Fruit fly (Drosophila melanogaster): ENCODE measurements around the gene PDZ-GEF.

PDZ-GEF gene

DNA sequence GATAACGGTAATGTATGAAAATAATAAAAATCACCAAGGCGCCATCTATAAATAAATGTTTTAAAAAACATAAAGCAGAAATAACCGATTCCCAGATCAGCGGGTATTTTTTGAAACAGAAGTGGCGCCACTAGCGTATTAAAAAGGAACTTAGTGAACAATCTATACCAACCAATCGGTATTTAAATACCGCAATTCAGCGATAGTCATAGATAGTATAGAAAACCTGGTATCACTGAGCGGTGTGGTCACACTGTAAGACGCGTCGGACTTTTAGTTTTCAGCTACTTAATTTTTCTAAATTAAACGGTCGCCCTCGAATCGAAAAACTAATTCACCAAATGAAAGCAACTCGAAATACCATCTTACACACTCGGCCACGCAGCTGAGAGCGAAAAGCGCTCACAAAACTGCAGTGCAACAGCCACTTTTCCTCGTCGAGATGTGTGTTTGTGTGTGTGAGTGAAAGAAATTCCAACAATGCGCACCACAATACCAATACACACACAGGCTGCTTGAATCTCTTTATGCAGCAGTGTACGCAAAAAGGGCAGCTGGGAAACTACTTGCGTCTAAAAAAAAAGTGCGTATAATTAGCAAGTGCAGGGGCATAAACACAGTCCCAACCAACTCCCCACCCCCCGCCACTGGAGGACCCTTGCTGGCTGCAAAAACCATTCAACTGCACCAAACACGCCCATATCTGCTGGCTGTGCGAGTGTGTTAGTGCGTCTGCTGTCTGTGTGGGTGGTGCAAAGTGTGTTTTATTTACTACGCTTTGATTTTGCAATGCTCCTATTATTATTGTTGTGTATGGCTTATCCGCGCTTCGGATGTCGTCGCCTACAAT, at the start of gene PDZ-GEF (continued):
- TF ChIP-seq CG14014 (GFP tag; IDR thresholded peaks at IDR 0.05) = peak; percentile 47; the same call in 1 of the 2 replicates
- TF ChIP-seq ham (GFP tag; IDR thresholded peaks at IDR 0.05) = no peak
- TF ChIP-seq ranshi (GFP tag; IDR thresholded peaks at IDR 0.05) = no peak
- TF ChIP-seq fd102C (GFP tag; optimal IDR thresholded peaks at IDR 0.05) = peak; percentile 15
- peak; percentile 49 for TF ChIP-seq caup (GFP tag; optimal IDR thresholded peaks at IDR 0.05; ENCODE audit: severe bottlenecking)
- TF ChIP-seq Mrtf (GFP tag; IDR thresholded peaks at IDR 0.05) = no peak
- TF ChIP-seq Nf-YC (tag; optimal IDR thresholded peaks at IDR 0.05) = no peak
- no peak for TF ChIP-seq dati (GFP tag; IDR thresholded peaks at IDR 0.05)
- TF ChIP-seq CG12236 (GFP tag; optimal IDR thresholded peaks at IDR 0.05) = peak; percentile 19
- no peak for TF ChIP-seq Fer3 (tag; optimal IDR thresholded peaks at IDR 0.05)
- TF ChIP-seq nmo (GFP tag; optimal IDR thresholded peaks at IDR 0.05) = peak; percentile 74
- TF ChIP-seq kah (GFP tag; optimal IDR thresholded peaks at IDR 0.05) = no peak
- no peak for TF ChIP-seq CG17612 (GFP tag; IDR thresholded peaks at IDR 0.05)
- no peak for TF ChIP-seq seq (GFP tag; IDR thresholded peaks at IDR 0.05)
- TF ChIP-seq da (GFP tag; optimal IDR thresholded peaks at IDR 0.05) = peak; percentile 35
- TF ChIP-seq ara (GFP tag; IDR thresholded peaks at IDR 0.05) = no peak
- TF ChIP-seq CG10366 (GFP tag; IDR thresholded peaks at IDR 0.05) = peak; percentile 50; the same call in 1 of the 2 replicates
- TF ChIP-seq CG4282 (GFP tag; optimal IDR thresholded peaks at IDR 0.05) = peak; percentile 16
- no peak for TF ChIP-seq Bdp1 (GFP tag; optimal IDR thresholded peaks at IDR 0.05)
- no peak for TF ChIP-seq NfI (GFP tag; optimal IDR thresholded peaks at IDR 0.05)
- peak in 1 of 2 experiments; percentile 47 for TF ChIP-seq bsh (GFP tag; optimal IDR thresholded peaks at IDR 0.05)
- TF ChIP-seq CG12219 (GFP tag; optimal IDR thresholded peaks at IDR 0.05) = no peak
- peak; percentile 50; the same call in 2 of the 3 replicates for TF ChIP-seq knrl (GFP tag; IDR thresholded peaks at IDR 0.05; ENCODE audit: partially characterized antibody)
- TF ChIP-seq tx (GFP tag; optimal IDR thresholded peaks at IDR 0.05) = peak; percentile 22
- peak; percentile 0 for TF ChIP-seq slou (GFP tag; optimal IDR thresholded peaks at IDR 0.05)
- TF ChIP-seq stc (GFP tag; IDR thresholded peaks at IDR 0.05) = 0 out of 2 replicates have a peak, but pooled peaks have one; percentile 27
- TF ChIP-seq CHES-1-like (GFP tag; optimal IDR thresholded peaks at IDR 0.05) = peak; percentile 69
- TF ChIP-seq Doc2 (GFP tag; IDR thresholded peaks at IDR 0.05) = no peak
- peak; percentile 8 for TF ChIP-seq CG12104 (GFP tag; optimal IDR thresholded peaks at IDR 0.05)
- TF ChIP-seq twi (tag; optimal IDR thresholded peaks at IDR 0.05) = no peak
- peak; percentile 25 to 74 for TF ChIP-seq chif (GFP tag; optimal IDR thresholded peaks at IDR 0.05)
- TF ChIP-seq CG17361 (GFP tag; IDR thresholded peaks at IDR 0.05) = no peak; the same call in 2 of the 3 replicates
- peak; percentile 59 for TF ChIP-seq Ptx1 (GFP tag; IDR thresholded peaks at IDR 0.05)
- peak; percentile 14 for TF ChIP-seq CG18619 (GFP tag; optimal IDR thresholded peaks at IDR 0.05)
- peak; percentile 74 for TF ChIP-seq Elba2 (GFP tag; optimal IDR thresholded peaks at IDR 0.05)
- no peak for TF ChIP-seq sc (optimal IDR thresholded peaks at IDR 0.05)
- TF ChIP-seq sc (GFP tag; optimal IDR thresholded peaks at IDR 0.05) = peak; percentile 27
- no peak for TF ChIP-seq tio (GFP tag; optimal IDR thresholded peaks at IDR 0.05)
- peak; percentile 22 for TF ChIP-seq Dip3 (GFP tag; optimal IDR thresholded peaks at IDR 0.05)
- TF ChIP-seq CG7271 (tag; optimal IDR thresholded peaks at IDR 0.05) = no peak
- TF ChIP-seq onecut (GFP tag; IDR thresholded peaks at IDR 0.05) = peak; percentile 53; the same call in 1 of the 2 replicates
- TF ChIP-seq fd96Cb (tag; optimal IDR thresholded peaks at IDR 0.05) = peak; percentile 15
- TF ChIP-seq CG13287 (GFP tag; IDR thresholded peaks at IDR 0.05; ENCODE audit: partially characterized antibody) = peak; percentile 63
- TF ChIP-seq CG7963 (GFP tag; IDR thresholded peaks at IDR 0.05; ENCODE audit: partially characterized antibody) = no peak
- no peak for TF ChIP-seq CG6254 (GFP tag; optimal IDR thresholded peaks at IDR 0.05)
- TF ChIP-seq nerfin-1 (tag; optimal IDR thresholded peaks at IDR 0.05) = peak; percentile 99
- no peak for TF ChIP-seq CG13424 (tag; optimal IDR thresholded peaks at IDR 0.05)
- TF ChIP-seq Ets65A (GFP tag) = peak; percentile 92
- peak; percentile 42 for TF ChIP-seq Side (GFP tag; optimal IDR thresholded peaks at IDR 0.05)

Measured in whole organism, embryonic.